Fruit fly (Drosophila melanogaster): ENCODE results near the gene CG45075.

- TF ChIP-seq CG6254 (GFP tag; optimal IDR thresholded peaks at IDR 0.05) (peak; percentile 63), TFAM (GFP tag; optimal IDR thresholded peaks at IDR 0.05) (no peak), danr (GFP tag; IDR thresholded peaks at IDR 0.05) (no peak), tll (GFP tag; optimal IDR thresholded peaks at IDR 0.05) (peak; percentile 77 to 91), CG4360 (GFP tag; IDR thresholded peaks at IDR 0.05) (0 out of 2 replicates have a peak, but pooled peaks have one; percentile 45), pan (optimal IDR thresholded peaks at IDR 0.05) (no peak), pan (GFP tag; optimal IDR thresholded peaks at IDR 0.05 in 1 of 2, IDR thresholded peaks at IDR 0.05 in 1 of 2) (peak in 1 of 2 experiments; percentile 85), ranshi (GFP tag; IDR thresholded peaks at IDR 0.05) (peak; percentile 87)
These were observed 28.7 kb upstream of the CG45075 start, which contains the start of the genes ND-51 and CG13994 for dm6 chr2L:6062382-6063082.

Data from whole organism, embryonic.